Fruit fly (Drosophila melanogaster) whole organism, pupa: Measurements from ENCODE around the gene CG32087.
A peak's percentile ranks its signal among the peaks of the same experiment; 100 is the strongest.

Experiments used
- CG10348 ChIP-seq: fragments of 200-800 bp; sonication (Bioruptor generic); IDR thresholded peaks from 2 replicates; pipeline ENCODE4 v1.3.6; 2022; ENCODE audit warnings: missing biosample characterization, missing genetic modification characterization
- CG12605 ChIP-seq: fragments of 200-800 bp; sonication (Bioruptor generic); IDR thresholded peaks from 2 replicates; pipeline ENCODE4 v1.3.6; 2022; ENCODE audit warnings: missing biosample characterization, missing genetic modification characterization
- CG13204 ChIP-seq: fragments of 200-800 bp; sonication (Bioruptor generic); optimal IDR thresholded peaks from 2 replicates; lab custom pipeline; 2018; ENCODE audit warnings: missing biosample characterization, mild to moderate bottlenecking, missing genetic modification characterization, moderate library complexity
- CG14655 ChIP-seq: fragments of 200-800 bp; sonication (Bioruptor generic); optimal IDR thresholded peaks from 3 replicates; lab custom pipeline; 2017; ENCODE audit warnings: mild to moderate bottlenecking, missing biosample characterization, missing genetic modification reagents, missing genetic modification characterization
- CG15710 ChIP-seq: fragments of 200-800 bp; sonication (Bioruptor generic); optimal IDR thresholded peaks from 2 replicates; lab custom pipeline; 2018; ENCODE audit warnings: missing biosample characterization, mild to moderate bottlenecking, missing genetic modification characterization, moderate library complexity
- CG17806 ChIP-seq: fragments of 200-800 bp; sonication (Bioruptor generic); optimal IDR thresholded peaks from 2 replicates; lab custom pipeline; 2018; ENCODE audit warnings: missing biosample characterization, mild to moderate bottlenecking, missing genetic modification characterization, moderate library complexity
- CG32121 ChIP-seq: fragments of 200-800 bp; sonication (Bioruptor generic); IDR thresholded peaks from 2 replicates; pipeline ENCODE4 v1.3.6; 2022; ENCODE audit warnings: missing biosample characterization, missing genetic modification characterization
- CG34367 ChIP-seq: fragments of 200-800 bp; sonication (Bioruptor generic); optimal IDR thresholded peaks from 2 replicates; lab custom pipeline; 2018; ENCODE audit warnings: missing biosample characterization, mild to moderate bottlenecking, missing genetic modification characterization
- CG4496 ChIP-seq: fragments of 200-800 bp; sonication (Bioruptor generic); IDR thresholded peaks from 3 replicates; pipeline ENCODE4 v1.3.6; 2022; ENCODE audit warnings: missing biosample characterization, missing genetic modification characterization
- CG8159 ChIP-seq: fragments of 200-800 bp; sonication (Bioruptor generic); optimal IDR thresholded peaks from 3 replicates; lab custom pipeline; 2018; ENCODE audit warnings: missing biosample characterization, mild to moderate bottlenecking, missing genetic modification characterization, moderate library complexity
- CG8301 ChIP-seq: fragments of 200-800 bp; sonication (Bioruptor generic); optimal IDR thresholded peaks from 2 replicates; lab custom pipeline; 2018; ENCODE audit warnings: missing biosample characterization, mild to moderate bottlenecking, missing genetic modification characterization
- CG9948 ChIP-seq: fragments of 200-800 bp; sonication (Bioruptor generic); optimal IDR thresholded peaks from 2 replicates; lab custom pipeline; 2018; ENCODE audit warnings: missing biosample characterization, mild to moderate bottlenecking, missing genetic modification characterization, moderate library complexity
- D1 ChIP-seq: fragments of 200-800 bp; sonication (Bioruptor generic); optimal IDR thresholded peaks from 2 replicates; lab custom pipeline; 2018; ENCODE audit warnings: missing biosample characterization, mild to moderate bottlenecking, missing genetic modification characterization, moderate library complexity
- EcR ChIP-seq: fragments of 200-800 bp; sonication (Bioruptor generic); optimal IDR thresholded peaks from 3 replicates; lab custom pipeline; 2019; ENCODE audit warnings: missing biosample characterization, missing genetic modification characterization, mild to moderate bottlenecking, moderate library complexity, missing genetic modification reagents
- Ets98B ChIP-seq: fragments of 200-800 bp; sonication (Bioruptor generic); IDR thresholded peaks from 2 replicates; pipeline ENCODE4 v1.3.6; 2022; ENCODE audit warnings: missing biosample characterization, missing genetic modification characterization
- Pif1A ChIP-seq: fragments of 200-800 bp; sonication (Bioruptor generic); optimal IDR thresholded peaks from 3 replicates; lab custom pipeline; 2016; ENCODE audit warnings: missing biosample characterization, missing genetic modification characterization
- Pif1B ChIP-seq: fragments of 200-800 bp; sonication (Bioruptor generic); optimal IDR thresholded peaks from 3 replicates; lab custom pipeline; 2016; ENCODE audit warnings: missing biosample characterization, missing genetic modification characterization
- Snoo ChIP-seq: fragments of 200-800 bp; sonication (Bioruptor generic); optimal IDR thresholded peaks from 3 replicates; lab custom pipeline; 2017; ENCODE audit warnings: missing biosample characterization, mild to moderate bottlenecking, missing genetic modification characterization, inconsistent platforms
- fd96Ca ChIP-seq: fragments of 200-800 bp; sonication (Bioruptor generic); IDR thresholded peaks from 3 replicates; pipeline ENCODE4 v1.3.6; 2022; ENCODE audit warnings: missing biosample characterization, missing genetic modification characterization
- gl ChIP-seq: fragments of 200-800 bp; sonication (Bioruptor generic); optimal IDR thresholded peaks from 2 replicates; lab custom pipeline; 2018; ENCODE audit warnings: missing biosample characterization, mild to moderate bottlenecking, missing genetic modification characterization
- rn ChIP-seq: fragments of 200-800 bp; sonication (Bioruptor generic); IDR thresholded peaks from 2 replicates; pipeline ENCODE4 v1.3.6; 2022; ENCODE audit warnings: missing biosample characterization, missing genetic modification characterization

The CG32087 gene

DNA sequence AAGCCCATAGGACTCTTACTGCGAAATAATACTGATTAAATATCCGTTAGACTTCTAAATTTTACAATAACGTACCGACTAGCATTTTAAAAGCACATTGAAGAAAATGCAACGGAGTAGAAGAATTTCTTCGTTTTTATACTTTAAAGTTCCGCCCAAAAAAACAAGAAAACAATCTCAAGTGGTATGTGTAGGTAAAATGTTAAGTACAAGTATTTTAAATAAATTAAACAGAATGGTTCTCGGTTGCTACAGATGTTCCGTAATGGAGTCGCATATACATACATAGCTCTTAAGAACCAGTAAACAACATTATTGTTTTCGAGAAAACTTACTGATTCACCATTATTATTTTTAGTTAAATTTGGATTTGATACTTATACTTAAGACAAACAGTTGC is 40.1 kb downstream of the CG32087 start, which contains the start of gene Muc68D:
TSS of gene Muc68D (minus strand) at position 101 of the 400 bp plus-strand sequence.
- TF ChIP-seq Pif1B (GFP tag; lab: Kevin White, UChicago) (no peak), gl (tag; lab: Kevin White, UChicago) (no peak), CG8301 (tag; lab: Kevin White, UChicago) (no peak), CG8159 (no peak), fd96Ca (GFP tag; lab: Robert Waterston, UW) (no peak)

dm6 chr3L:11772608-11773017 is 40.7 kb downstream of the CG32087 start:
- no peak for TF ChIP-seq CG4496 (GFP tag; lab: Robert Waterston, UW)
- TF ChIP-seq fd96Ca (GFP tag; lab: Robert Waterston, UW) = no peak
- no peak for TF ChIP-seq CG14655 (GFP tag; lab: Kevin White, UChicago)
- TF ChIP-seq CG15710 (tag; lab: Kevin White, UChicago) = no peak
- TF ChIP-seq CG32121 (GFP tag; lab: Robert Waterston, UW) = no peak
- TF ChIP-seq CG13204 (GFP tag; lab: Kevin White, UChicago) = no peak

dm6 chr3L:11773796-11774195 is 41.9 kb downstream of the CG32087 start:
- TF ChIP-seq Snoo (tag; lab: Kevin White, UChicago) (no peak), CG8301 (tag; lab: Kevin White, UChicago) (no peak), CG32121 (GFP tag; lab: Robert Waterston, UW) (no peak), CG10348 (GFP tag; lab: Robert Waterston, UW) (no peak), Pif1A (no peak), rn (GFP tag; lab: Robert Waterston, UW) (no peak), CG4496 (GFP tag; lab: Robert Waterston, UW) (no peak), CG12605 (GFP tag; lab: Robert Waterston, UW) (no peak), CG13204 (GFP tag; lab: Kevin White, UChicago) (no peak), CG14655 (GFP tag; lab: Kevin White, UChicago) (no peak), CG15710 (tag; lab: Kevin White, UChicago) (no peak), CG34367 (tag; lab: Kevin White, UChicago) (no peak)
- TF ChIP-seq, all 21 proteins: peak for 0

- no peak for TF ChIP-seq gl (tag; lab: Kevin White, UChicago)
- no peak for TF ChIP-seq EcR (GFP tag; lab: Kevin White, UChicago)
- no peak for TF ChIP-seq Pif1B (GFP tag; lab: Kevin White, UChicago)
- no peak for TF ChIP-seq CG9948 (tag; lab: Kevin White, UChicago)
- TF ChIP-seq fd96Ca (GFP tag; lab: Robert Waterston, UW) = no peak
- no peak for TF ChIP-seq CG14655 (GFP tag; lab: Kevin White, UChicago)
- TF ChIP-seq Snoo (tag; lab: Kevin White, UChicago) = no peak
- TF ChIP-seq rn (GFP tag; lab: Robert Waterston, UW) = no peak
- TF ChIP-seq CG15710 (tag; lab: Kevin White, UChicago) = no peak
- no peak for TF ChIP-seq CG8301 (tag; lab: Kevin White, UChicago)
- TF ChIP-seq CG34367 (tag; lab: Kevin White, UChicago) = no peak
- no peak for TF ChIP-seq D1 (tag; lab: Kevin White, UChicago)
- TF ChIP-seq CG17806 (tag; lab: Kevin White, UChicago) = no peak
- TF ChIP-seq CG8159 = no peak
- no peak for TF ChIP-seq CG32121 (GFP tag; lab: Robert Waterston, UW)
- no peak for TF ChIP-seq CG13204 (GFP tag; lab: Kevin White, UChicago)
- TF ChIP-seq Pif1A = no peak
- no peak for TF ChIP-seq Ets98B
- TF ChIP-seq CG12605 (GFP tag; lab: Robert Waterston, UW) = no peak
- TF ChIP-seq CG4496 (GFP tag; lab: Robert Waterston, UW) = no peak
- TF ChIP-seq, all 21 proteins: peak for 0
These were observed 42.5 kb downstream of the CG32087 start, which contains the start of gene Tim13 for dm6 chr3L:11774401-11774800. Tim13 (minus strand) TSS chr3L:11774501.

dm6 chr3L:11776731-11777130 is 44.8 kb downstream of the CG32087 start, which contains the start of gene CG14131:
CG14131 (plus strand) TSS chr3L:11777073.
- TF ChIP-seq CG14655 (GFP tag; lab: Kevin White, UChicago) (no peak), CG32121 (GFP tag; lab: Robert Waterston, UW) (no peak), Pif1B (GFP tag; lab: Kevin White, UChicago) (no peak), CG13204 (GFP tag; lab: Kevin White, UChicago) (no peak), Pif1A (no peak), D1 (tag; lab: Kevin White, UChicago) (no peak), CG9948 (tag; lab: Kevin White, UChicago) (no peak), Ets98B (no peak), rn (GFP tag; lab: Robert Waterston, UW) (no peak), CG8159 (no peak), EcR (GFP tag; lab: Kevin White, UChicago) (no peak), CG34367 (tag; lab: Kevin White, UChicago) (no peak), fd96Ca (GFP tag; lab: Robert Waterston, UW) (no peak), CG10348 (GFP tag; lab: Robert Waterston, UW) (no peak)

dm6 chr3L:11777348-11777958 is 45.5 kb downstream of the CG32087 start:
- TF ChIP-seq CG4496 (GFP tag; lab: Robert Waterston, UW) (0 out of 3 replicates have a peak, but pooled peaks have one; percentile 28), CG10348 (GFP tag; lab: Robert Waterston, UW) (no peak), EcR (GFP tag; lab: Kevin White, UChicago) (peak; percentile 7)
